Fruit fly (Drosophila melanogaster) whole organism, embryonic: Measurements from ENCODE around the gene Usp8.
A peak's percentile ranks its signal among the peaks of the same experiment; 100 is the strongest.

ENCODE experiments used
- Atf3 ChIP-seq: fragments of 200-800 bp; sonication (Bioruptor generic); optimal IDR thresholded peaks from 3 replicates; lab custom pipeline; 2016; ENCODE audit warnings: missing biosample characterization, missing genetic modification characterization
- B-H2 ChIP-seq: fragments of 200-800 bp; sonication (Bioruptor generic); optimal IDR thresholded peaks from 2 replicates; lab custom pipeline; 2018; ENCODE audit warnings: missing biosample characterization, mild to moderate bottlenecking, missing genetic modification characterization
- BtbVII ChIP-seq: fragments of 200-800 bp; sonication (Bioruptor generic); optimal IDR thresholded peaks from 3 replicates; lab custom pipeline; 2017; ENCODE audit warnings: missing biosample characterization, mild to moderate bottlenecking, missing genetic modification characterization
- Bteb2 ChIP-seq: fragments of 200-800 bp; sonication (Bioruptor generic); optimal IDR thresholded peaks from 2 replicates; lab custom pipeline; 2016; ENCODE audit warnings: missing biosample characterization, missing genetic modification characterization
- C15 ChIP-seq: fragments of 200-800 bp; sonication (Bioruptor generic); IDR thresholded peaks from 3 replicates; pipeline ENCODE4 v1.3.6; 2022; ENCODE audit warnings: missing biosample characterization, missing genetic modification characterization
- CG10462 ChIP-seq: fragments of 200-800 bp; sonication (Bioruptor generic); optimal IDR thresholded peaks from 2 replicates; lab custom pipeline; 2016; ENCODE audit warnings: missing biosample characterization, missing genetic modification characterization
- CG10979 ChIP-seq: fragments of 200-800 bp; sonication (Bioruptor generic); optimal IDR thresholded peaks from 2 replicates; lab custom pipeline; 2018; ENCODE audit warnings: missing biosample characterization, mild to moderate bottlenecking, missing genetic modification characterization, moderate library complexity
- CG1233 ChIP-seq: fragments of 200-800 bp; sonication (Bioruptor generic); optimal IDR thresholded peaks from 4 replicates; lab custom pipeline; 2018; ENCODE audit warnings: missing biosample characterization, mild to moderate bottlenecking, missing genetic modification characterization
- CG14667 ChIP-seq: fragments of 200-800 bp; sonication (Bioruptor generic); IDR thresholded peaks from 2 replicates; pipeline ENCODE4 v1.3.6; 2022; ENCODE audit warnings: missing biosample characterization, missing genetic modification characterization
- CG14965 ChIP-seq: fragments of 200-800 bp; sonication (Bioruptor generic); optimal IDR thresholded peaks from 2 replicates; lab custom pipeline; 2016; ENCODE audit warnings: missing biosample characterization, missing genetic modification characterization, borderline replicate concordance
- CG15479 ChIP-seq: fragments of 200-800 bp; sonication (Bioruptor generic); optimal IDR thresholded peaks from 3 replicates; lab custom pipeline; 2019; ENCODE audit warnings: missing biosample characterization, mild to moderate bottlenecking, missing genetic modification characterization, moderate library complexity
- CG15696 ChIP-seq: fragments of 200-800 bp; sonication (Bioruptor generic); optimal IDR thresholded peaks from 2 replicates; lab custom pipeline; 2019; ENCODE audit warnings: missing biosample characterization, mild to moderate bottlenecking, missing genetic modification characterization, moderate library complexity
- CG1602 ChIP-seq: fragments of 200-800 bp; sonication (Bioruptor generic); optimal IDR thresholded peaks from 3 replicates; lab custom pipeline; 2016; ENCODE audit warnings: missing biosample characterization, missing genetic modification characterization
- CG1603 ChIP-seq: fragments of 200-800 bp; sonication (Bioruptor generic); optimal IDR thresholded peaks from 2 replicates; lab custom pipeline; 2019; ENCODE audit warnings: missing biosample characterization, mild to moderate bottlenecking, missing genetic modification characterization, moderate library complexity
- CG17186 ChIP-seq: fragments of 200-800 bp; sonication (Bioruptor generic); optimal IDR thresholded peaks from 3 replicates; lab custom pipeline; 2017; ENCODE audit warnings: missing biosample characterization, missing genetic modification reagents, missing genetic modification characterization
- CG17328 ChIP-seq: fragments of 200-800 bp; sonication (Bioruptor generic); IDR thresholded peaks from 2 replicates; pipeline ENCODE4 v1.3.6; 2022; ENCODE audit warnings: missing biosample characterization, missing genetic modification characterization
- CG17385 ChIP-seq: fragments of 200-800 bp; sonication (Bioruptor generic); optimal IDR thresholded peaks from 3 replicates; lab custom pipeline; 2018; ENCODE audit warnings: missing biosample characterization, mild to moderate bottlenecking, missing genetic modification characterization
- CG2199 ChIP-seq: fragments of 200-800 bp; sonication (Bioruptor generic); IDR thresholded peaks from 3 replicates; pipeline ENCODE4 v1.3.6; 2022; ENCODE audit warnings: missing biosample characterization, missing genetic modification characterization
- CG31224 ChIP-seq: fragments of 200-800 bp; sonication (Bioruptor generic); IDR thresholded peaks from 2 replicates; pipeline ENCODE4 v1.3.6; 2022; ENCODE audit warnings: missing biosample characterization, missing genetic modification characterization
- CG31365 ChIP-seq: fragments of 200-800 bp; sonication (Bioruptor generic); optimal IDR thresholded peaks from 2 replicates; lab custom pipeline; 2018; ENCODE audit warnings: missing biosample characterization, mild to moderate bottlenecking, missing genetic modification characterization
- CG3407 ChIP-seq: fragments of 200-800 bp; sonication (Bioruptor generic); optimal IDR thresholded peaks from 2 replicates; lab custom pipeline; 2018; ENCODE audit warnings: missing biosample characterization, mild to moderate bottlenecking, missing genetic modification characterization
- CG34224 ChIP-seq: fragments of 200-800 bp; sonication (Bioruptor generic); IDR thresholded peaks from 3 replicates; pipeline ENCODE4 v1.3.6; 2022; ENCODE audit warnings: missing biosample characterization, missing genetic modification characterization; ENCODE audit not compliant: partially characterized antibody
- CG4617 ChIP-seq: fragments of 200-800 bp; sonication (Bioruptor generic); optimal IDR thresholded peaks from 3 replicates; lab custom pipeline; 2016; ENCODE audit warnings: missing biosample characterization, missing genetic modification characterization, borderline replicate concordance
- CG7928 ChIP-seq: fragments of 200-800 bp; sonication (Bioruptor generic); optimal IDR thresholded peaks from 2 replicates; lab custom pipeline; 2017; ENCODE audit warnings: missing biosample characterization, mild to moderate bottlenecking, missing genetic modification characterization
- CG8089 ChIP-seq: fragments of 200-800 bp; sonication (Bioruptor generic); optimal IDR thresholded peaks from 3 replicates; lab custom pipeline; 2016; ENCODE audit warnings: missing biosample characterization, missing genetic modification characterization
- CG8944 ChIP-seq: fragments of 200-800 bp; sonication (Bioruptor generic); optimal IDR thresholded peaks from 3 replicates; lab custom pipeline; 2016; ENCODE audit warnings: missing biosample characterization, missing genetic modification characterization
- CG9727 ChIP-seq: fragments of 200-800 bp; sonication (Bioruptor generic); optimal IDR thresholded peaks from 3 replicates; lab custom pipeline; 2017; ENCODE audit warnings: missing biosample characterization, mild to moderate bottlenecking, missing genetic modification characterization
- CG9932 ChIP-seq: fragments of 200-800 bp; sonication (Bioruptor generic); IDR thresholded peaks from 2 replicates; pipeline ENCODE4 v1.3.6; 2022; ENCODE audit warnings: missing biosample characterization, missing genetic modification characterization
- E2f2 ChIP-seq: fragments of 200-800 bp; sonication (Bioruptor generic); IDR thresholded peaks from 2 replicates; pipeline ENCODE4 v1.3.6; 2022; ENCODE audit warnings: missing biosample characterization, missing genetic modification characterization
- Elba2 ChIP-seq: fragments of 200-800 bp; sonication (Bioruptor generic); optimal IDR thresholded peaks from 3 replicates; lab custom pipeline; 2016; ENCODE audit warnings: missing biosample characterization, missing genetic modification characterization
- Hey ChIP-seq: fragments of 200-800 bp; sonication (Bioruptor generic); optimal IDR thresholded peaks from 3 replicates; lab custom pipeline; 2018; ENCODE audit warnings: missing biosample characterization, mild to moderate bottlenecking, missing genetic modification characterization
- Hmx ChIP-seq: fragments of 200-800 bp; sonication (Bioruptor generic); optimal IDR thresholded peaks from 2 replicates; lab custom pipeline; 2016; ENCODE audit warnings: missing biosample characterization, missing genetic modification characterization
- Neu2 ChIP-seq: fragments of 200-800 bp; sonication (Bioruptor generic); optimal IDR thresholded peaks from 3 replicates; lab custom pipeline; 2016; ENCODE audit warnings: missing biosample characterization, missing genetic modification characterization, borderline replicate concordance
- Pdp1 ChIP-seq, 2 experiments: fragments of 200-800 bp; sonication (Bioruptor generic); optimal IDR thresholded peaks; 3 replicates each; lab custom pipeline; 2016; ENCODE audit warnings: missing biosample characterization in 2 of 2, missing genetic modification characterization in 2 of 2, mild to moderate bottlenecking in 1 of 2, moderate library complexity in 1 of 2
- Ptx1 ChIP-seq: fragments of 200-800 bp; sonication (Bioruptor generic); IDR thresholded peaks from 2 replicates; pipeline ENCODE4 v1.3.6; 2022; ENCODE audit warnings: missing biosample characterization, missing genetic modification characterization
- Side ChIP-seq: fragments of 200-800 bp; sonication (Bioruptor generic); optimal IDR thresholded peaks from 2 replicates; lab custom pipeline; 2016; ENCODE audit warnings: missing biosample characterization, missing genetic modification characterization
- Sox102F ChIP-seq: fragments of 200-800 bp; sonication (Bioruptor generic); optimal IDR thresholded peaks from 2 replicates; lab custom pipeline; 2018; ENCODE audit warnings: missing biosample characterization, mild to moderate bottlenecking, missing genetic modification characterization, moderate library complexity
- bigmax ChIP-seq: fragments of 200-800 bp; sonication (Bioruptor generic); optimal IDR thresholded peaks from 2 replicates; lab custom pipeline; 2018; ENCODE audit warnings: missing biosample characterization, mild to moderate bottlenecking, missing genetic modification characterization
- bsh ChIP-seq, 2 experiments: fragments of 200-800 bp; sonication (Bioruptor generic); optimal IDR thresholded peaks; 2 replicates each; lab custom pipeline; 2017 to 2018; ENCODE audit warnings: mild to moderate bottlenecking in 2 of 2, missing biosample characterization in 2 of 2, missing genetic modification characterization in 2 of 2, moderate library complexity in 1 of 2
- eve ChIP-seq, 2 experiments: fragments of >200 bp; optimal IDR thresholded peaks; 2 replicates each; lab custom pipeline; 2017; ENCODE audit warnings: missing biosample characterization in 2 of 2, missing genetic modification characterization in 2 of 2
- hbn ChIP-seq: fragments of 200-800 bp; sonication (Bioruptor generic); IDR thresholded peaks from 2 replicates; pipeline ENCODE4 v1.3.6; 2022; ENCODE audit warnings: missing biosample characterization, missing genetic modification characterization; ENCODE audit not compliant: partially characterized antibody
- nerfin-2 ChIP-seq: fragments of 200-800 bp; sonication (Bioruptor generic); IDR thresholded peaks from 2 replicates; pipeline ENCODE4 v1.3.6; 2022; ENCODE audit warnings: missing biosample characterization, missing genetic modification characterization; ENCODE audit not compliant: partially characterized antibody
- scrt ChIP-seq: fragments of 200-800 bp; sonication (Bioruptor generic); optimal IDR thresholded peaks from 2 replicates; lab custom pipeline; 2018; ENCODE audit warnings: missing biosample characterization, mild to moderate bottlenecking, missing genetic modification characterization, moderate library complexity
- shn ChIP-seq: fragments of 200-800 bp; sonication (Bioruptor generic); optimal IDR thresholded peaks from 3 replicates; lab custom pipeline; 2016; ENCODE audit warnings: missing biosample characterization, missing genetic modification characterization
- tna ChIP-seq: fragments of 200-800 bp; sonication (Bioruptor generic); IDR thresholded peaks from 2 replicates; pipeline ENCODE4 v1.3.6; 2022; ENCODE audit warnings: missing biosample characterization, missing genetic modification characterization; ENCODE audit not compliant: partially characterized antibody
- unc-4 ChIP-seq: fragments of 200-800 bp; sonication (Bioruptor generic); IDR thresholded peaks from 2 replicates; pipeline ENCODE4 v1.3.6; 2022; ENCODE audit warnings: missing biosample characterization, missing genetic modification characterization; ENCODE audit not compliant: partially characterized antibody
- vfl ChIP-seq: fragments of 200-800 bp; sonication (Bioruptor generic); optimal IDR thresholded peaks from 2 replicates; lab custom pipeline; 2016; ENCODE audit warnings: missing biosample characterization, missing genetic modification characterization
- zfh2 ChIP-seq: fragments of 200-800 bp; sonication (Bioruptor generic); optimal IDR thresholded peaks from 2 replicates; lab custom pipeline; 2016; ENCODE audit warnings: missing biosample characterization, missing genetic modification characterization

The Usp8 gene

DNA sequence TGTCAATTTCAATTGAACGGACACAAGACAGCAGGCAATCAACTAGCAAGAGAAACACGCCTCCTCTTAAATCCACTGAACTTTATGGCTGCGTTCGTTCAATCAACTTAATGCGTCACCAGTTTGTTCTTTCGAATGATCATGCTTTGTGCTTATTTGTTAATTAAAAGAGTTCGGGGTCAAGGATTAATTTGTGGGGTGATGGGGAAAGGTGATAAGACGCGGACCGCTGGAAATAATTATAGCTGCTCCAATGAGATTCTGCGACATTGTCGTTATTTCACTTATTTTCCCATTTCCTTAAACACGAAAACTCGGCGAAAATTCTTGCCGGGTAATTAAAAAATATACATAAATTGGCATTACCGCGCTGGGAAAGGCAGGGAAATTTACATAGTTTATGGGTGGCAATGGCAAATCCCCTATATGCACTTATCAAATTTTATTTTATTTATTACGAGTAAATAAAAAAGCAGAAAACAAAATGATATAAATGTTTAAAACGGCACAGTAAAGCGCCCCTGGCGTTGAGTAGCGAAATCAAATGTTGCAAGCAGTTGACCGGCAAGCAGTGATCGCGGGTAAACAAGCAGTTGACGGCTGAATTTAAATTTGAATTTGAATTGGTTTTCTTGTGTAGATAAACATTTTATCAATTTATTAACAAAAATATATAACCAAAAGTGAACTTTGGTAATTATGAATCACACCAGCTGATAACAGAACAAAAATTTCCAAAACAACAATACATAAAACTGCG is 50.5 kb downstream of the Usp8 start (continued):
- peak; percentile 22 for TF ChIP-seq Hey (tag; lab: Kevin White, UChicago)
- peak; percentile 95 for TF ChIP-seq CG2199 (GFP tag; lab: Robert Waterston, UW)
- TF ChIP-seq CG17328 (GFP tag; lab: Robert Waterston, UW): peak; percentile 75
- peak; percentile 70 for TF ChIP-seq CG3407 (GFP tag; lab: Kevin White, UChicago)
- TF ChIP-seq CG10462: no peak
- TF ChIP-seq CG31224 (GFP tag; lab: Robert Waterston, UW): peak; percentile 67
- peak; percentile 60 for TF ChIP-seq CG17385 (GFP tag; lab: Kevin White, UChicago)
- peak; percentile 52 for TF ChIP-seq CG7928 (GFP tag; lab: Kevin White, UChicago)
- TF ChIP-seq CG9932 (GFP tag; lab: Robert Waterston, UW): peak; percentile 81
- TF ChIP-seq CG15479: no peak
- peak; percentile 68 for TF ChIP-seq Atf3
- TF ChIP-seq Neu2 (GFP tag; lab: Kevin White, UChicago): no peak
- peak; percentile 44; the same call in 1 of the 2 replicates for TF ChIP-seq nerfin-2
- peak; percentile 20 for TF ChIP-seq CG4617
- peak; percentile 83 for TF ChIP-seq shn (GFP tag; lab: Kevin White, UChicago)
- no peak for TF ChIP-seq unc-4 (GFP tag; lab: Robert Waterston, UW)
- TF ChIP-seq Pdp1 (GFP tag; optimal IDR thresholded peaks at IDR 0.05; lab: Kevin White, UChicago): peak; percentile 68 to 71
- TF ChIP-seq CG17186 (GFP tag; lab: Kevin White, UChicago): no peak
- TF ChIP-seq BtbVII (GFP tag; lab: Kevin White, UChicago): peak; percentile 64
- peak; percentile 75 for TF ChIP-seq CG10979
- TF ChIP-seq Elba2: no peak
- peak; percentile 62 for TF ChIP-seq scrt (GFP tag; lab: Kevin White, UChicago)
- TF ChIP-seq vfl (GFP tag; lab: Kevin White, UChicago): peak; percentile 82
- TF ChIP-seq Hmx (GFP tag; lab: Kevin White, UChicago): no peak
- TF ChIP-seq CG8944 (GFP tag; lab: Kevin White, UChicago): peak; percentile 76
- peak; percentile 72 for TF ChIP-seq Ptx1
- peak; percentile 59 for TF ChIP-seq Side
- peak; percentile 99 for TF ChIP-seq CG31365 (tag; lab: Kevin White, UChicago)
- TF ChIP-seq bigmax (GFP tag; lab: Kevin White, UChicago): no peak
- peak; percentile 63 for TF ChIP-seq zfh2 (GFP tag; lab: Kevin White, UChicago)
- no peak for TF ChIP-seq CG34224
- TF ChIP-seq CG1233: peak; percentile 72
- peak in 1 of 2 experiments; percentile 22 for TF ChIP-seq eve (GFP tag; optimal IDR thresholded peaks at IDR 0.05; lab: Kevin White, UChicago)
- TF ChIP-seq Bteb2 (GFP tag; lab: Kevin White, UChicago): peak; percentile 59
- TF ChIP-seq Sox102F: peak; percentile 74
- peak in 1 of 2 experiments; percentile 59 for TF ChIP-seq bsh (GFP tag; optimal IDR thresholded peaks at IDR 0.05; lab: Kevin White, UChicago)
- peak; percentile 96 for TF ChIP-seq E2f2 (GFP tag; lab: Robert Waterston, UW)
- TF ChIP-seq B-H2: peak; percentile 80
- peak; percentile 55; the same call in 1 of the 2 replicates for TF ChIP-seq CG14667
- peak; percentile 60 for TF ChIP-seq CG1602 (GFP tag; lab: Kevin White, UChicago)
- peak; percentile 100 for TF ChIP-seq CG14965 (GFP tag; lab: Kevin White, UChicago)
- peak; percentile 74 for TF ChIP-seq CG15696
- TF ChIP-seq tna: no peak
- 0 out of 3 replicates have a peak, but pooled peaks have one; percentile 30 for TF ChIP-seq C15 (GFP tag; lab: Robert Waterston, UW)
- TF ChIP-seq CG9727: peak; percentile 74
- TF ChIP-seq hbn (GFP tag; lab: Robert Waterston, UW): no peak
- TF ChIP-seq CG1603 (tag; lab: Kevin White, UChicago): peak; percentile 78
- peak; percentile 80 for TF ChIP-seq CG8089 (GFP tag; lab: Kevin White, UChicago)
